Fruit fly (Drosophila melanogaster) whole organism, wandering third instar larva: ENCODE measurements around the gene Prp4k.

Source experiments
- Abd-B ChIP-seq: fragments of >200 bp; optimal IDR thresholded peaks from 2 replicates; lab custom pipeline; 2017; ENCODE audit warnings: missing biosample characterization, missing genetic modification characterization
- Hnf4 ChIP-seq: fragments of 200-800 bp; sonication (Bioruptor generic); optimal IDR thresholded peaks from 2 replicates; lab custom pipeline; 2016; ENCODE audit warnings: missing biosample characterization, mild to moderate bottlenecking, missing genetic modification characterization
- Hr78 ChIP-seq: fragments of >200 bp; optimal IDR thresholded peaks from 2 replicates; lab custom pipeline; 2017; ENCODE audit warnings: missing biosample characterization, missing genetic modification characterization
- Rel ChIP-seq, 2 experiments: fragments of 200-800 bp; sonication (Bioruptor generic) in 1 of 2; optimal IDR thresholded peaks; 2 replicates in 1 of 2; 3 replicates in 1 of 2; lab custom pipeline; 2016 to 2019; ENCODE audit warnings: mild to moderate bottlenecking in 2 of 2, missing biosample characterization in 2 of 2, missing genetic modification characterization in 2 of 2, moderate library complexity in 1 of 2
- dsf ChIP-seq: sonication (Bioruptor generic); optimal IDR thresholded peaks from 2 replicates; lab custom pipeline; 2016; ENCODE audit warnings: missing biosample characterization, missing genetic modification characterization, borderline replicate concordance
- fru ChIP-seq: fragments of 200-800 bp; sonication (Bioruptor generic); optimal IDR thresholded peaks from 3 replicates; lab custom pipeline; 2016; ENCODE audit warnings: missing biosample characterization, mild to moderate bottlenecking, missing genetic modification characterization
- psq ChIP-seq: fragments of 200-800 bp; sonication (Bioruptor generic); optimal IDR thresholded peaks from 3 replicates; lab custom pipeline; 2017; ENCODE audit warnings: missing biosample characterization, mild to moderate bottlenecking, missing genetic modification characterization, moderate library complexity

DNA sequence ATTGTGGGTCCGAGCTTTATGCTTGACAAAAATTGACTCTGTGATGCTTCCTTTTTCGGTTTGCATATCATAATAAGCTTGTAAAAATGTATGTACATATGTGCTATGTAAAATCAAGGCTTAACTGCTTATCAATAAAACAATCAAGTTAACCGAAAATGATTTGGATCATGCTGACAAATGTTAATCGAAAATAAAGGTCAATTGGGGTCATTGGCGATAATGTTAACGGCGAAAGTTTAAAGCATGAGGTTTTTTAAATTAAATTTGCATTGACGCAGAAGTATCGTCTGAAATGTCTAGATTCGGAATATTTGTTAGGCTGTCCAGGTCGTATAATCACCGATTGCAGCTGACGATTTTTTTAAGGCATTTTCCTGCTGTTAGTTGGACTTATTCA, 5.1 kb upstream of the Prp4k start, which contains the start of gene Kaz1-ORFB:
- TF ChIP-seq Rel (GFP tag; optimal IDR thresholded peaks at IDR 0.05; lab: Kevin White, UChicago), result no peak
- TF ChIP-seq Rel (tag; optimal IDR thresholded peaks at IDR 0.05; lab: Kevin White, UChicago), result no peak
- TF ChIP-seq psq (GFP tag; lab: Kevin White, UChicago), result no peak
- no peak for TF ChIP-seq Abd-B
- TF ChIP-seq dsf, result no peak
- TF ChIP-seq Hr78 (GFP tag; lab: Kevin White, UChicago), result no peak
- no peak for TF ChIP-seq fru (GFP tag; lab: Kevin White, UChicago)
- TF ChIP-seq Hnf4 (GFP tag; lab: Kevin White, UChicago), result no peak
